Fruit fly (Drosophila melanogaster) whole organism: ENCODE measurements around the gene mtsh.

Experiments
- CG8478 ChIP-seq: fragments of >200 bp; optimal IDR thresholded peaks from 2 replicates; lab custom pipeline; 2018; ENCODE audit warnings: inconsistent platforms
- Dll ChIP-seq: fragments of >200 bp; optimal IDR thresholded peaks from 2 replicates; lab custom pipeline; 2017
- EcR ChIP-seq, 2 experiments: fragments of >200 bp; optimal IDR thresholded peaks; 2 replicates each; lab custom pipeline; 2017; ENCODE audit warnings: missing biosample characterization in 2 of 2, missing genetic modification characterization in 2 of 2, missing genetic modification reagents in 2 of 2
- pan ChIP-seq: fragments of >200 bp; optimal IDR thresholded peaks from 2 replicates; lab custom pipeline; 2017
- psq ChIP-seq: fragments of >200 bp; optimal IDR thresholded peaks from 2 replicates; lab custom pipeline; 2017
- usp ChIP-seq: fragments of >200 bp; optimal IDR thresholded peaks from 2 replicates; lab custom pipeline; 2017; ENCODE audit warnings: missing biosample characterization, missing genetic modification characterization, mixed read lengths

mtsh gene

DNA sequence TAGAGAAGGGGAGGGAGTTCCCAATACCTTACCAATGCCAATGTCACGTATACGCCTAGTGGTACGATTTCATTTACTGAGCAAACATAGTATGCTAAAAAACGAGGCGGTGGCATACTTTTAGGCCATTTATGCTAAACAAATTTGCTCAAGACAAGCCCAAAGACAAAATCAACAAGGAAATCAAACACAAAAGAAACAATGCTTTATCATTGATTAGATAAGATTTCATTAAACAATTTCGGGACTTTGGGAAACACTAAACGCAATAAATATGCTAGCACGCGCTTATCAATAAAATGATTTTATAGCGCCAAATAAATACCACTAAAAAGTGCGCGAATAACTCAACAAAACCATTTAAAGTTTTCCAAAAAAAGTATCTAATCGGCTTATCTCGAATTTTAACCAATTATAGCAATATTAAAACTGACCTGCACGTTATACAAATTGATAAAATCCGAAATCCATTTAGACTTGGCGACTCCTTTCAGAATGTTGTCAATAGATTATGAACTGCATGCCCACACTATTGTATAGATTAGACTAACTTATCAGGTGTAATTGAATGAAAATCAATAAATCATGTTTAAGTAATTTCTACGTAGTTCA is 31.0 kb upstream of the mtsh start:
- TF ChIP-seq psq (lab: Kevin White, UChicago), result no peak
- no peak for TF ChIP-seq usp (GFP tag; lab: Kevin White, UChicago)

DNA sequence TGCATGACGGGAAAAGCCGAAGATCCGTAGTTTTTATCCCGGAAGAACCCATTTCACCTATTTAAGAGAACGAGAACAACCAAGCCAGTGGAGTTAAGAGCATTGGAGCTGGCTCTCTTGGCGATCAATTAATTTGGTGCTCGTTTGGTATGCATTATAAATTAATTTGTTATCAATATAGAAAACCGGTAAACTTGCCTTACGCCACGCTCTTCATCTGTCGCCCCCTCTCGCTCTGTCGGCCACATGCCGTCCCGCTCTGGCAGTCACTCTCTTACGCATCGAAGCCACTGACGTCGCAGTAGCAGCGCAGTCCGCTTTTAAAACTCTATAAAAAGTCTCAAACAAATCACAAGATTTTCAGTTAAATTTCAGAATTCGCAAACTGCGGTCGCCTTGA is 26.6 kb upstream of the mtsh start, which contains the start of gene CG7778:
Gene CG7778, plus strand, starts transcription at position 361 of the 400 bp plus-strand sequence.
- TF ChIP-seq CG8478 (lab: Kevin White, UChicago) (no peak), psq (lab: Kevin White, UChicago) (no peak), Dll (lab: Kevin White, UChicago) (no peak), usp (GFP tag; lab: Kevin White, UChicago) (no peak), pan (lab: Kevin White, UChicago) (no peak), EcR (GFP tag; optimal IDR thresholded peaks at IDR 0.05; lab: Kevin White, UChicago) (no peak)

DNA sequence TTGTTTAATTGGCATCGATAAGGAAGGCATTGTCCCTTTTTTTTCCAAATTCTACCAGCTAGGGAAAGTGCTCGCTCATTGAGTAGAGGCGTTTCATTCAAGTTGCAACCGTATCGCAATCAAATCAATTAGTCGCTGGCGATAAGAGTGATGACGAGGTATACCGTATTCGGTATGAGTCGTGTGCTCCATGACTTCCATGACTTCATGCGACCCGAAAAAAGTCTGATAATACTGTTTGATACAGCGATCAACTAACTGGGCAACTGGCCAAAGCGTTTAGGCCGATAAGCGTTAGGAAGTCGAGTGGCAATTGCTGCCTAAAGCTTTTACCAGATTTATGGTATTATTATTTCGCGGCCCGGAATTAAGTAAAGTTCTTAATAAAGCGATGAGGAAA is 24.8 kb upstream of the mtsh start:
- TF ChIP-seq usp (GFP tag; lab: Kevin White, UChicago) (no peak), Dll (lab: Kevin White, UChicago) (no peak)

DNA sequence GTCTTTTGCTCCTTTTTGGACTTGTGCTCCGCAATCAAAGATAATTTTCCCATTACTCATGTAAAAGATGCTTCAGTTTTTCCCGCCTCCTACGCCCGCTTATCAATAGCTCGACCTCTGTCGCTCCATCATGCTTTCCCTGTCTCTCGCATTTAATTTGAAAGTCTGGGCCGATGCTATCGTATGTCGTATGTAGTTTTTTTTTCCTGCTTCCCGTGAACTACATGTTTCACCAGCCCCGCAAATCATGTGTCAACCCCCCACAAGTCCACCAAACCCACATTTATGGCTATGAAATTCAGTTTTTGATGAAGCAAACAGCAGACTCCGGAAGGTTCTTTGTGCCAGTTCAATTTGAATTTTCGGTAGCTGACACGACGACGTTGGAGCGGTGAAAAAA is 22.7 kb upstream of the mtsh start, which contains the start of gene CG14273:
Gene CG14273, plus strand, starts transcription at position 301 of the 400 bp plus-strand sequence.
- TF ChIP-seq Dll (lab: Kevin White, UChicago) (no peak), CG8478 (lab: Kevin White, UChicago) (no peak)

DNA sequence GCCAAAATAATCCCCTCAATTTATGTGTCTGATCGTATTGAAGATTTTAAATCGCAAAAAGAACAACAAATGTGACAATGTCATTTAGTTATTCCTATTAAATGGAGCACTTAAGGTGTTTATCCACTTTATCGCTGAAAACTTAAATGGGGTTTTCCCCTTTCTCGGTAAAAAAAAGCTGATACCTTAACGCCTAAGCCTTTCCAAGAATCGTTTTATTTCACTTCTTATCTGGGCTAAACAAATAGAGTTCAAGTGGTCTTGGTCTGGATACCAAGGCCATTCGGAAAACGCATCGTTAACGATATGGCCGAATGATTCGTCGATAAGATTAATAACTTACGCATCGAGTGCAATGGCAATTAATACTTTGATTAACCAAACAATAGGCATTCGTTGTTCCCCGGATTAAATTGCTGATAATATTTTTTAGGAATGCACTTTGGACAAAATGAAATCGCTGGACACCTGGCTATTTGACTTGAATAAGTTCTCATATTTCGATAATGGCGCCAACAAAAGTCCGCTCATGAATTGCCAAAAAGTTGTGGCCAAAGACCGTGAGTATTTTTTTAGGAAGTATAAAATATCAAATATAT is 20.1 kb upstream of the mtsh start:
- no peak for TF ChIP-seq psq (lab: Kevin White, UChicago)
- no peak for TF ChIP-seq pan (lab: Kevin White, UChicago)
- no peak for TF ChIP-seq Dll (lab: Kevin White, UChicago)
- TF ChIP-seq usp (GFP tag; lab: Kevin White, UChicago), result no peak
- no peak for TF ChIP-seq EcR (GFP tag; optimal IDR thresholded peaks at IDR 0.05; lab: Kevin White, UChicago)
- TF ChIP-seq CG8478 (lab: Kevin White, UChicago), result no peak

DNA sequence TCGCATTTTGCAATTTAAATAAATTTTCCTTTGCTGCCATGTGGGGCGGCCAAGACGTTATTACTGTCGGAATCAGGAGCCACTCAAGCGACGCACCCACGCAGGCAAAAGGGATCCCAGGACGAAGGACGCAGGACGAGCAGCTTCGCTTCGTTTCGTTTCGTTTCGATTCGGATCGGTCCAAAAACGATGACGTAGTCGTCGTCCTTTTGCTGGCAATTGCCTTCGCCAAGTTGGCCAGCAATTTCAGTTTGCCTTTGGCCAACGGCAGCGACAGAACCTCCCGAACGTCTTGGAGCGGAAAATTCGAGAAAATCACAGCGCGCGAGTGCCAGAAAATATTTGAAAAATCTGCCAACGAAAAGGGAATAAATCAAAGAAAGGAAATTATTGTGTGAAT is 18.3 kb upstream of the mtsh start, which contains the start of gene witty:
Gene witty, plus strand, starts transcription at position 249 of the 400 bp plus-strand sequence.
- TF ChIP-seq pan (lab: Kevin White, UChicago) (no peak), EcR (GFP tag; optimal IDR thresholded peaks at IDR 0.05; lab: Kevin White, UChicago) (no peak), Dll (lab: Kevin White, UChicago) (no peak), usp (GFP tag; lab: Kevin White, UChicago) (no peak)

DNA sequence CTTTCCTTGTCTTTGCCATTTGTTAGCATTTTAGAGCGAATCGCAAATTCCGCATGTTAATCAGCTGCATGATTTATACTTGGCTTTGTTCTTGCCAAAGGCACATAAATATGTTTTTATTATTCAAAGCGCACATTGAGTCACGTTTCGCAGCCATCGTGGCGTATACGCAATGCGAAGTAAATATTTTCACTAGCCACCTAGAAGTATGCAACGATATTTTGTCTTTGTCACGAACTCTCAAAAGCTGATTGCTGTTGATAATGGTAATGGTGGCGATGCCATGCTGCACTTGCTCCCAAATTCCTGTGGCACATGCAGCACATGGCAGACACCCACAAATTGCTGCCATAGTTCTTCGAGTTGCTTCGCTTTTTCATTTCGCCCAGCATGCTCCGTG is 15.0 kb upstream of the mtsh start:
- no peak for TF ChIP-seq EcR (GFP tag; optimal IDR thresholded peaks at IDR 0.05; lab: Kevin White, UChicago)
- no peak for TF ChIP-seq CG8478 (lab: Kevin White, UChicago)
- no peak for TF ChIP-seq Dll (lab: Kevin White, UChicago)
- no peak for TF ChIP-seq psq (lab: Kevin White, UChicago)
- TF ChIP-seq usp (GFP tag; lab: Kevin White, UChicago), result no peak
- no peak for TF ChIP-seq pan (lab: Kevin White, UChicago)

DNA sequence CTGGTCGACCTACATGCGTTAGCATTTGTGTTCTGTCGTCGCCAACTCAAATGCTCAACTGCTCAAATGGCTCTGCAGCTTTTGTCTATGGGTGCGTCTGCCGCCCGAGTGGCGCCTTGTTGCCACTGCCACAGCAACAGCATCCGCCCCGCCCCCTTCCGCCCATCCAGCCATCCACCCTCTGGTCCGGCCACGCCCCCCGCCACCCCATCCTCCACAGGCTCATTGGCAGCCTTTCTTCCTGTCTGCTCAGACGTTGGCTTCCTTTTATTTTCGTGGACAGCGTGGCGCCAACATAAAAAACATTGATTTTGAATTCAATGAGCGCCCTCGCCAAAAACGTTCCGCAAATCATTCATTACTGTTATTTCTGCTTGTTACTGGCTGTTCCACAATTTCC is 13.9 kb upstream of the mtsh start:
- TF ChIP-seq pan (lab: Kevin White, UChicago) (no peak), usp (GFP tag; lab: Kevin White, UChicago) (no peak), psq (lab: Kevin White, UChicago) (no peak), CG8478 (lab: Kevin White, UChicago) (no peak), Dll (lab: Kevin White, UChicago) (no peak), EcR (GFP tag; optimal IDR thresholded peaks at IDR 0.05; lab: Kevin White, UChicago) (no peak)

DNA sequence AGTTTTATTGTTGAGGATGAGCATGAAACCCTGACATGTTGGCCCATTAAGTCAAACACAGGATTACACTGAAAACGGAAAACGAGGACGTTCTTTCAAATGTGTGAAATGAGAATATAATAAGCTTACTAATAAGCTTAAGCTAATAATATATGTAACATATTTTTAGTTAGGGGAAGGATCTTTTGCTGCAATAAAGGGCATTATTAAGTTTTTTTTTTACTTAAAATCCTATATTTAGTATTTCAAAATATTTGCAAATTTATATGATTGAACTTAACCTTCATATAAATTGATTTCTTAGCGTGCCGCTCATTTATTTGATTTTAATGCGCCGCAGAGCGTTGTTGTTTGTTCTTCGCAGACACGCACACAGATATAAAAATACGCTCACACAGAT is 13.5 kb upstream of the mtsh start:
- no peak for TF ChIP-seq Dll (lab: Kevin White, UChicago)

DNA sequence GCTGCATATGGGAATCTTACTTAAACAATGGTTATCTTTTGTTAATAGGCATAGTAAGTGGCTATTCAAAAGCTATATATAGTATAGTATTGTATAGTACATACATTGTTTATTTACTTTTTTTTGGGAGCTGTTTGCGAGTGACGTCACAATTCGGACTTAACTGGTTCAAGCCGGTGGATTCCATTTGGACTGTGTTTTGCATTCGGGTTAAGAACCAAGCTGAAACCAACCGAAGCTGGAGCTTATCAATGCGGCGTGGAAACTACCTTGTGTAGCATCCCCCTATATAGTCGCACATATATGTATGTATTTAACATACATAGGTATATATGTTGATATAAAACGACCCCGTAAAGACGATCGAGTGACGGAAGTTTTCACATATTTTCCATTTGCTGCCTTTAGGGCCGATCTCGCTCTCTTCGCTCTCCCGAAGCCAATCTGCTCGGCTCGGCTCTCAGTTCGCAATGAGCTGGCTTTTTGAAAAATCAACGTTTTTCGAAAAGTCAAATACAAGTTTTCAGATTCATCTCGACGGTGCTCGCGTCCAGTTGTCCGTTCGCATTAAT is 8.9 kb upstream of the mtsh start:
- TF ChIP-seq EcR (GFP tag; optimal IDR thresholded peaks at IDR 0.05; lab: Kevin White, UChicago) (no peak), usp (GFP tag; lab: Kevin White, UChicago) (no peak), pan (lab: Kevin White, UChicago) (no peak), CG8478 (lab: Kevin White, UChicago) (no peak), psq (lab: Kevin White, UChicago) (no peak), Dll (lab: Kevin White, UChicago) (no peak)

DNA sequence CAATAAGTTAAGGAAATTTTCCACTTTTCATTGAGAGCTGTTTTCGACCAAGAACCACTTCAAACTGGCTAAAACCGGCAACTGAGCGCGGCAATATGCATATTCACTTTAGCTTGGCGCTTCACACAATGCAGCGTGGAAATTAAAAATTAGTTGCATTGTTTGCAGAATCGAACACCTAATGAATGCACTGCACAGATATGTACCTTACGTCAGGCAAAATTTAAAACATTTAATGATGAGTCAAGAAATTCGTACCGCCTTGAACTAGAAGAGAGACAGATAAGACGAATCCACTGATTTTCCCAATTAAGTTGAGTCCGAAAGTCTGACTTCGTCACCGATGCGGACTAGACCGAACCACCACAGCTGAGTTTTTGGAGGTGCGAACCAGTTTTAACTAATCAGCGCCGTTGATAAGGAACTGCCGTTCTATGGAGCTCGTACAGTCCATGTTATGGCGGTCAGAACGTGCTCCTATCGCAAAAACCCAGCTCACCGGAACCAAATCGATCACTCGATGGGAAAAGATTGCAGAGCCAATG is 8.1 kb upstream of the mtsh start:
- TF ChIP-seq EcR (GFP tag; optimal IDR thresholded peaks at IDR 0.05; lab: Kevin White, UChicago), result no peak
- TF ChIP-seq Dll (lab: Kevin White, UChicago), result no peak
- no peak for TF ChIP-seq psq (lab: Kevin White, UChicago)
- no peak for TF ChIP-seq pan (lab: Kevin White, UChicago)
- TF ChIP-seq CG8478 (lab: Kevin White, UChicago), result no peak
- no peak for TF ChIP-seq usp (GFP tag; lab: Kevin White, UChicago)

DNA sequence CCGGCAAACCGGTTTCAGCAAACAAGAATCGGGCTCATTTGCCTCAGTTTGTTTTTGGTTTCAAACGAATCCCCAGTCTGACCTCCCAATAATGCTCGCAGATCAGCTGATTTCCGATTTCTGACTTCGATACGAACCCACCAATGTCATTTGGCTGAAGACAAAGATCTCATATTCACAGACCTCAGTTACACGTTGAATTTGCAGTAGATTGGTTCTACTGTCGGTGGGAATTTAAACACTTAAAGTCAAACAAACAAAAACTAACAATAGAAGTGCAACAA is 7.5 kb upstream of the mtsh start, which contains the start of gene CG14275:
Gene CG14275, plus strand, starts transcription at position 185 of the 284 bp plus-strand sequence.
- TF ChIP-seq psq (lab: Kevin White, UChicago) (no peak), Dll (lab: Kevin White, UChicago) (no peak), EcR (GFP tag; optimal IDR thresholded peaks at IDR 0.05; lab: Kevin White, UChicago) (no peak), pan (lab: Kevin White, UChicago) (no peak), CG8478 (lab: Kevin White, UChicago) (no peak), usp (GFP tag; lab: Kevin White, UChicago) (no peak)
